Worm (Caenorhabditis elegans) whole organism, dauer: ENCODE data around the gene F38B2.6.

Experiments used
- unc-62 ChIP-seq: sonication (generic microtip); optimal IDR thresholded peaks from 2 replicates; lab custom pipeline; 2017; ENCODE audit warnings: missing biosample characterization, missing genetic modification reagents, missing genetic modification characterization

The F38B2.6 gene

ce11 chrX:11281148-11281547, at the start of gene F38B2.6:
TSS of gene F38B2.6 (minus strand) at chrX:11281248.
- no peak for TF ChIP-seq unc-62 (GFP tag; lab: Kevin White, UChicago)

ce11 chrX:11329424-11329823, 48.4 kb upstream of the F38B2.6 start, which contains the start of gene npr-9:
TSS of gene npr-9 (plus strand) at chrX:11329724.
- TF ChIP-seq unc-62 (GFP tag; lab: Kevin White, UChicago): no peak

- no peak for TF ChIP-seq unc-62 (GFP tag; lab: Kevin White, UChicago)
Observed at ce11 chrX:11328710-11329109, 47.7 kb upstream of the F38B2.6 start.

- TF ChIP-seq unc-62 (GFP tag; lab: Kevin White, UChicago): no peak
Observed at ce11 chrX:11326827-11327226, 45.8 kb upstream of the F38B2.6 start, which contains the start of gene ZK455.5. TSS of gene ZK455.5 (minus strand) at chrX:11326927.

ce11 chrX:11324240-11324639, 43.2 kb upstream of the F38B2.6 start, which contains the start of gene asm-2:
TSS of gene asm-2 (minus strand) at chrX:11324251.
- no peak for TF ChIP-seq unc-62 (GFP tag; lab: Kevin White, UChicago)

ce11 chrX:11323225-11323624, 42.2 kb upstream of the F38B2.6 start:
- TF ChIP-seq unc-62 (GFP tag; lab: Kevin White, UChicago): no peak

ce11 chrX:11317939-11318338, 36.9 kb upstream of the F38B2.6 start, which contains the start of gene hizr-1:
TSS of gene hizr-1 (plus strand) at chrX:11318278.
- TF ChIP-seq unc-62 (GFP tag; lab: Kevin White, UChicago): no peak

ce11 chrX:11316750-11317149, 35.7 kb upstream of the F38B2.6 start, which contains the start of gene nlp-57:
TSS of gene nlp-57 (plus strand) at chrX:11317050.
- no peak for TF ChIP-seq unc-62 (GFP tag; lab: Kevin White, UChicago)

- TF ChIP-seq unc-62 (GFP tag; lab: Kevin White, UChicago): no peak
Observed at ce11 chrX:11315392-11315791, 34.3 kb upstream of the F38B2.6 start, which contains the start of gene F08G12.11. TSS of gene F08G12.11 (minus strand) at chrX:11315572.

- no peak for TF ChIP-seq unc-62 (GFP tag; lab: Kevin White, UChicago)
Observed at ce11 chrX:11310285-11310838, 29.3 kb upstream of the F38B2.6 start, which contains the start of gene F08G12.5. TSS of gene F08G12.5 (minus strand) at chrX:11310285.

ce11 chrX:11307056-11307455, 26.0 kb upstream of the F38B2.6 start, which contains the start of gene vhl-1:
TSS of gene vhl-1 (plus strand) at chrX:11307356.
- TF ChIP-seq unc-62 (GFP tag; lab: Kevin White, UChicago): no peak

- no peak for TF ChIP-seq unc-62 (GFP tag; lab: Kevin White, UChicago)
Observed at ce11 chrX:11305773-11306172, 24.7 kb upstream of the F38B2.6 start, which contains the start of gene F08G12.1. TSS of gene F08G12.1 (minus strand) at chrX:11305873.

ce11 chrX:11299642-11300307, 18.7 kb upstream of the F38B2.6 start, which contains the start of the genes snrp-40.1 and F08G12.3:
TSS of gene snrp-40.1 (minus strand) at chrX:11299784.
TSS of gene F08G12.3 (plus strand) at chrX:11300257.
- no peak for TF ChIP-seq unc-62 (GFP tag; lab: Kevin White, UChicago)

- TF ChIP-seq unc-62 (GFP tag; lab: Kevin White, UChicago): no peak
Observed at ce11 chrX:11296683-11297365, 15.8 kb upstream of the F38B2.6 start, which contains the start of gene inx-2. TSS of gene inx-2 (minus strand) at chrX:11296733.

ce11 chrX:11290528-11290927, 9.5 kb upstream of the F38B2.6 start:
- no peak for TF ChIP-seq unc-62 (GFP tag; lab: Kevin White, UChicago)

- TF ChIP-seq unc-62 (GFP tag; lab: Kevin White, UChicago): no peak
Observed at ce11 chrX:11289925-11290324, 8.9 kb upstream of the F38B2.6 start.
